Fruit fly (Drosophila melanogaster) whole organism, embryonic: Measurements from ENCODE around the gene SMC3.

Experiments
- B-H2 ChIP-seq: fragments of 200-800 bp; sonication (Bioruptor generic); optimal IDR thresholded peaks from 2 replicates; lab custom pipeline; 2018; ENCODE audit warnings: missing biosample characterization, mild to moderate bottlenecking, missing genetic modification characterization
- CG10321 ChIP-seq: fragments of 200-800 bp; sonication (Bioruptor generic); IDR thresholded peaks from 2 replicates; pipeline ENCODE4 v1.3.6; 2022; ENCODE audit warnings: missing biosample characterization, missing genetic modification characterization
- CG10431 ChIP-seq: fragments of 200-800 bp; sonication (Bioruptor generic); optimal IDR thresholded peaks from 3 replicates; lab custom pipeline; 2018; ENCODE audit warnings: missing biosample characterization, mild to moderate bottlenecking, missing genetic modification characterization
- CG12219 ChIP-seq: fragments of 200-800 bp; sonication (Bioruptor generic); optimal IDR thresholded peaks from 3 replicates; lab custom pipeline; 2018; ENCODE audit warnings: missing biosample characterization, mild to moderate bottlenecking, missing genetic modification characterization
- CG13296 ChIP-seq: fragments of 200-800 bp; sonication (Bioruptor generic); optimal IDR thresholded peaks from 3 replicates; lab custom pipeline; 2018; ENCODE audit warnings: missing biosample characterization, mild to moderate bottlenecking, missing genetic modification characterization
- CG14710 ChIP-seq: fragments of 200-800 bp; sonication (Bioruptor generic); optimal IDR thresholded peaks from 3 replicates; lab custom pipeline; 2019; ENCODE audit warnings: missing biosample characterization, mild to moderate bottlenecking, missing genetic modification characterization, moderate library complexity
- CG15479 ChIP-seq: fragments of 200-800 bp; sonication (Bioruptor generic); optimal IDR thresholded peaks from 3 replicates; lab custom pipeline; 2019; ENCODE audit warnings: missing biosample characterization, mild to moderate bottlenecking, missing genetic modification characterization, moderate library complexity
- CG17328 ChIP-seq: fragments of 200-800 bp; sonication (Bioruptor generic); IDR thresholded peaks from 2 replicates; pipeline ENCODE4 v1.3.6; 2022; ENCODE audit warnings: missing biosample characterization, missing genetic modification characterization
- CG17912 ChIP-seq: fragments of 200-800 bp; sonication (Bioruptor generic); optimal IDR thresholded peaks from 2 replicates; lab custom pipeline; 2018; ENCODE audit warnings: missing biosample characterization, mild to moderate bottlenecking, missing genetic modification characterization
- CG18476 ChIP-seq: fragments of 200-800 bp; sonication (Bioruptor generic); optimal IDR thresholded peaks from 2 replicates; lab custom pipeline; 2016; ENCODE audit warnings: missing biosample characterization, mild to moderate bottlenecking, missing genetic modification characterization
- CG18619 ChIP-seq: fragments of 200-800 bp; sonication (Bioruptor generic); optimal IDR thresholded peaks from 3 replicates; lab custom pipeline; 2017; ENCODE audit warnings: missing biosample characterization, mild to moderate bottlenecking, missing genetic modification characterization
- CG2120 ChIP-seq: fragments of 200-800 bp; sonication (Bioruptor generic); optimal IDR thresholded peaks from 3 replicates; lab custom pipeline; 2016; ENCODE audit warnings: missing biosample characterization, missing genetic modification characterization
- CG2712 ChIP-seq: fragments of 200-800 bp; optimal IDR thresholded peaks from 3 replicates; lab custom pipeline; 2019; ENCODE audit warnings: missing biosample characterization, mild to moderate bottlenecking, missing genetic modification characterization, moderate library complexity
- CG2875 ChIP-seq: fragments of 200-800 bp; sonication (Bioruptor generic); optimal IDR thresholded peaks from 2 replicates; lab custom pipeline; 2017; ENCODE audit warnings: missing biosample characterization, mild to moderate bottlenecking, missing genetic modification characterization, missing genetic modification reagents
- CG32532 ChIP-seq: fragments of 200-800 bp; sonication (Bioruptor generic); IDR thresholded peaks from 2 replicates; pipeline ENCODE4 v1.3.6; 2022; ENCODE audit warnings: missing biosample characterization, missing genetic modification characterization
- CG6175 ChIP-seq: fragments of 200-800 bp; sonication (Bioruptor generic); IDR thresholded peaks from 3 replicates; pipeline ENCODE4 v1.3.6; 2022; ENCODE audit warnings: missing biosample characterization, missing genetic modification characterization
- CG6854 ChIP-seq: fragments of 200-800 bp; sonication (Bioruptor generic); optimal IDR thresholded peaks from 3 replicates; lab custom pipeline; 2017; ENCODE audit warnings: missing biosample characterization, mild to moderate bottlenecking, missing genetic modification characterization
- CG7556 ChIP-seq: fragments of 200-800 bp; sonication (Bioruptor generic); optimal IDR thresholded peaks from 2 replicates; lab custom pipeline; 2017; ENCODE audit warnings: missing biosample characterization, mild to moderate bottlenecking, missing genetic modification characterization
- CG7786 ChIP-seq: fragments of 200-800 bp; sonication (Bioruptor generic); optimal IDR thresholded peaks from 2 replicates; lab custom pipeline; 2016; ENCODE audit warnings: missing biosample characterization, missing genetic modification characterization
- CG8944 ChIP-seq: fragments of 200-800 bp; sonication (Bioruptor generic); optimal IDR thresholded peaks from 3 replicates; lab custom pipeline; 2016; ENCODE audit warnings: missing biosample characterization, missing genetic modification characterization
- CG9797 ChIP-seq: fragments of 200-800 bp; sonication (Bioruptor generic); optimal IDR thresholded peaks from 3 replicates; lab custom pipeline; 2018; ENCODE audit warnings: missing biosample characterization, mild to moderate bottlenecking, missing genetic modification characterization
- CG9817 ChIP-seq: fragments of 200-800 bp; sonication (Bioruptor generic); optimal IDR thresholded peaks from 2 replicates; lab custom pipeline; 2018; ENCODE audit warnings: missing biosample characterization, mild to moderate bottlenecking, missing genetic modification characterization, moderate library complexity
- CoRest ChIP-seq: fragments of 200-800 bp; sonication (Bioruptor generic); optimal IDR thresholded peaks from 3 replicates; lab custom pipeline; 2018; ENCODE audit warnings: missing biosample characterization, mild to moderate bottlenecking, missing genetic modification characterization, moderate library complexity
- Dek ChIP-seq: fragments of 200-800 bp; sonication (Bioruptor generic); optimal IDR thresholded peaks from 3 replicates; lab custom pipeline; 2019; ENCODE audit warnings: missing biosample characterization, mild to moderate bottlenecking, missing genetic modification characterization, moderate library complexity
- Drgx ChIP-seq: fragments of 200-800 bp; sonication (Bioruptor generic); IDR thresholded peaks from 2 replicates; pipeline ENCODE4 v1.3.6; 2022; ENCODE audit warnings: missing biosample characterization, missing genetic modification characterization
- HHEX ChIP-seq: fragments of 200-800 bp; sonication (Bioruptor generic); optimal IDR thresholded peaks from 3 replicates; lab custom pipeline; 2017; ENCODE audit warnings: missing biosample characterization, mild to moderate bottlenecking, missing genetic modification characterization, missing genetic modification reagents
- Hand ChIP-seq: fragments of 200-800 bp; sonication (Bioruptor generic); optimal IDR thresholded peaks from 2 replicates; lab custom pipeline; 2017; ENCODE audit warnings: mild to moderate bottlenecking, missing biosample characterization, missing genetic modification reagents, missing genetic modification characterization
- HmgZ ChIP-seq: fragments of 200-800 bp; sonication (Bioruptor generic); optimal IDR thresholded peaks from 2 replicates; lab custom pipeline; 2018; ENCODE audit warnings: missing biosample characterization, mild to moderate bottlenecking, missing genetic modification characterization
- NC2β ChIP-seq: fragments of 200-800 bp; sonication (Bioruptor generic); optimal IDR thresholded peaks from 2 replicates; lab custom pipeline; 2016; ENCODE audit warnings: missing biosample characterization, missing genetic modification characterization
- NfI ChIP-seq: fragments of 200-800 bp; sonication (Bioruptor generic); optimal IDR thresholded peaks from 3 replicates; lab custom pipeline; 2018; ENCODE audit warnings: missing biosample characterization, mild to moderate bottlenecking, missing genetic modification characterization, moderate library complexity
- Oli ChIP-seq: fragments of 200-800 bp; sonication (Bioruptor generic); optimal IDR thresholded peaks from 2 replicates; lab custom pipeline; 2018; ENCODE audit warnings: missing biosample characterization, mild to moderate bottlenecking, missing genetic modification characterization, moderate library complexity
- Six4 ChIP-seq: fragments of 200-800 bp; sonication (Bioruptor generic); optimal IDR thresholded peaks from 2 replicates; lab custom pipeline; 2016; ENCODE audit warnings: missing biosample characterization, missing genetic modification characterization
- Trl ChIP-seq, 3 experiments: fragments of >200 bp in 2 of 3; fragments of 200-800 bp in 1 of 3; sonication (Bioruptor generic) in 1 of 3; optimal IDR thresholded peaks; 2 replicates in 1 of 3; 3 replicates in 2 of 3; lab custom pipeline; 2016 to 2017; ENCODE audit warnings: missing biosample characterization in 1 of 3, missing genetic modification characterization in 1 of 3
- Xrp1 ChIP-seq: fragments of 200-800 bp; sonication (Bioruptor generic); IDR thresholded peaks from 2 replicates; pipeline ENCODE4 v1.3.6; 2022; ENCODE audit warnings: missing biosample characterization, missing genetic modification characterization
- ara ChIP-seq: fragments of 200-800 bp; sonication (Bioruptor generic); IDR thresholded peaks from 2 replicates; pipeline ENCODE4 v1.3.6; 2022; ENCODE audit warnings: missing biosample characterization, missing genetic modification characterization
- br ChIP-seq: fragments of >200 bp; optimal IDR thresholded peaks from 2 replicates; lab custom pipeline; 2017
- chn ChIP-seq: fragments of 200-800 bp; sonication (Bioruptor generic); optimal IDR thresholded peaks from 2 replicates; lab custom pipeline; 2016; ENCODE audit warnings: missing biosample characterization, missing genetic modification characterization
- crc ChIP-seq: fragments of 200-800 bp; sonication (Bioruptor generic); optimal IDR thresholded peaks from 2 replicates; lab custom pipeline; 2016; ENCODE audit warnings: missing biosample characterization, missing genetic modification characterization
- croc ChIP-seq: fragments of 200-800 bp; sonication (Bioruptor generic); conservative IDR thresholded peaks from 3 replicates; pipeline ENCODE4 v1.3.6; 2022; ENCODE audit warnings: missing biosample characterization, missing genetic modification characterization
- crp ChIP-seq, 2 experiments: fragments of 200-800 bp; sonication (Bioruptor generic); optimal IDR thresholded peaks; 2 replicates in 1 of 2; 3 replicates in 1 of 2; lab custom pipeline; 2017; ENCODE audit warnings: missing biosample characterization in 2 of 2, missing genetic modification characterization in 2 of 2, mild to moderate bottlenecking in 1 of 2, moderate library complexity in 1 of 2
- eve ChIP-seq, 2 experiments: fragments of >200 bp; optimal IDR thresholded peaks; 2 replicates each; lab custom pipeline; 2017; ENCODE audit warnings: missing biosample characterization in 2 of 2, missing genetic modification characterization in 2 of 2
- exex ChIP-seq: fragments of 200-800 bp; sonication (Bioruptor generic); optimal IDR thresholded peaks from 4 replicates; lab custom pipeline; 2018; ENCODE audit warnings: missing biosample characterization, mild to moderate bottlenecking, missing genetic modification characterization, moderate library complexity
- her ChIP-seq: fragments of 200-800 bp; sonication (Bioruptor generic); optimal IDR thresholded peaks from 2 replicates; lab custom pipeline; 2016; ENCODE audit warnings: missing biosample characterization, missing genetic modification characterization
- hkb ChIP-seq, 2 experiments: fragments of 200-800 bp in 1 of 2; fragments of >200 bp in 1 of 2; sonication (Bioruptor generic) in 1 of 2; IDR thresholded peaks in 1 of 2; optimal IDR thresholded peaks in 1 of 2; 2 replicates each; pipeline versions ENCODE4 v1.3.6 to Lab custom; 2017 to 2022; ENCODE audit warnings: missing biosample characterization in 1 of 2, missing genetic modification characterization in 1 of 2
- pzg ChIP-seq: fragments of 200-800 bp; sonication (Bioruptor generic); optimal IDR thresholded peaks from 3 replicates; lab custom pipeline; 2018; ENCODE audit warnings: missing biosample characterization, mild to moderate bottlenecking, missing genetic modification characterization, moderate library complexity
- sens ChIP-seq: fragments of 200-800 bp; sonication (Bioruptor generic); peaks from one replicate; lab custom pipeline; 2016; ENCODE audit warnings: missing biosample characterization, missing genetic modification characterization
- shn ChIP-seq: fragments of 200-800 bp; sonication (Bioruptor generic); optimal IDR thresholded peaks from 3 replicates; lab custom pipeline; 2016; ENCODE audit warnings: missing biosample characterization, missing genetic modification characterization
- sima ChIP-seq: fragments of 200-800 bp; sonication (Bioruptor generic); optimal IDR thresholded peaks from 2 replicates; lab custom pipeline; 2016; ENCODE audit warnings: missing biosample characterization, missing genetic modification characterization
- slbo ChIP-seq: fragments of 200-800 bp; sonication (Bioruptor generic); IDR thresholded peaks from 2 replicates; pipeline ENCODE4 v1.3.6; 2022; ENCODE audit warnings: missing biosample characterization, missing genetic modification characterization
- sug ChIP-seq: fragments of 200-800 bp; optimal IDR thresholded peaks from 2 replicates; lab custom pipeline; 2019; ENCODE audit warnings: missing biosample characterization, mild to moderate bottlenecking, missing genetic modification characterization, moderate library complexity
- tin ChIP-seq: fragments of 200-800 bp; sonication (Bioruptor generic); optimal IDR thresholded peaks from 3 replicates; lab custom pipeline; 2016; ENCODE audit warnings: missing biosample characterization, missing genetic modification characterization

Gene SMC3

DNA sequence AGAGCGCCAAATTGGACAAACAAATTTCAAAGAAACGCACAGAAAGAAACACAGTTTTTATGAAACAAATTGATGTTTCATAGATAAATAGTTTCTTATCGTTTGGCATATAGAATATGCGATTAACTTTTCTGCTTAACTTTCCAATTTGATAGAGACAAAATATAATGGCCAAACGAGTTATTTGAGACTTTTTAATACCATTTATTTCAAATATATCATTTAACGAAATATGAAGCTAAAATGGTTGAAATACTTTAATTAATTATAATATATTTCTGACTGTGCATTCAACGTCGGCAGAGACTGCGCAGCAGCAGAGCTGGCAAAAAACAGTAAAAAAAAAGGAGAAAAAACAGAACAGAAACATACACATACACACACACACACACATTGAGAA lies 7.7 kb downstream of the SMC3 start:
- TF ChIP-seq NfI (GFP tag; lab: Kevin White, UChicago) (no peak), Trl (optimal IDR thresholded peaks at IDR 0.05; lab: Kevin White, UChicago) (peak in 1 of 2 experiments; percentile 56), Trl (GFP tag; optimal IDR thresholded peaks at IDR 0.05; lab: Kevin White, UChicago) (no peak), CG9817 (peak; percentile 15), Xrp1 (GFP tag; lab: Robert Waterston, UW) (no peak), CG7556 (GFP tag; lab: Kevin White, UChicago) (peak; percentile 45), tin (GFP tag; lab: Kevin White, UChicago) (no peak), CG10321 (GFP tag; lab: Robert Waterston, UW) (no peak), CG14710 (tag; lab: Kevin White, UChicago) (no peak), CG18619 (GFP tag; lab: Kevin White, UChicago) (peak; percentile 28), CG2875 (no peak), slbo (GFP tag; lab: Robert Waterston, UW) (no peak), ara (GFP tag; lab: Robert Waterston, UW) (no peak), chn (GFP tag; lab: Kevin White, UChicago) (no peak), crp (GFP tag; optimal IDR thresholded peaks at IDR 0.05; lab: Kevin White, UChicago) (no peak), CG8944 (GFP tag; lab: Kevin White, UChicago) (no peak), NC2β (GFP tag; lab: Kevin White, UChicago) (no peak), CG9797 (GFP tag; lab: Kevin White, UChicago) (no peak), B-H2 (GFP tag; lab: Kevin White, UChicago) (no peak), CG6854 (GFP tag; lab: Kevin White, UChicago) (peak; percentile 5), eve (GFP tag; optimal IDR thresholded peaks at IDR 0.05; lab: Kevin White, UChicago) (no peak), CG2712 (tag; lab: Kevin White, UChicago) (peak; percentile 5), CG10431 (GFP tag; lab: Kevin White, UChicago) (no peak), croc (no peak), pzg (GFP tag; lab: Kevin White, UChicago) (no peak), HHEX (GFP tag; lab: Kevin White, UChicago) (peak; percentile 7), HmgZ (tag; lab: Kevin White, UChicago) (no peak), Oli (peak; percentile 35), br (lab: Kevin White, UChicago) (no peak), hkb (optimal IDR thresholded peaks at IDR 0.05; lab: Kevin White, UChicago) (no peak), hkb (GFP tag; IDR thresholded peaks at IDR 0.05; lab: Robert Waterston, UW) (peak; percentile 45), Hand (peak; percentile 36), CG17912 (GFP tag; lab: Kevin White, UChicago) (no peak), CG6175 (GFP tag; lab: Robert Waterston, UW) (no peak), CG18476 (GFP tag; lab: Kevin White, UChicago) (no peak), CG7786 (GFP tag; lab: Kevin White, UChicago) (no peak), exex (no peak), Drgx (no peak), her (no peak), shn (GFP tag; lab: Kevin White, UChicago) (no peak), CG15479 (no peak), CG12219 (GFP tag; lab: Kevin White, UChicago) (no peak), CoRest (peak; percentile 24), sima (GFP tag; lab: Kevin White, UChicago) (no peak), CG13296 (GFP tag; lab: Kevin White, UChicago) (peak; percentile 5), Six4 (no peak), sens (GFP tag; lab: Kevin White, UChicago) (peak; percentile 61), crc (no peak), CG32532 (GFP tag; lab: Robert Waterston, UW) (peak; percentile 55; the same call in 1 of the 2 replicates), CG17328 (no peak), Dek (tag; lab: Kevin White, UChicago) (peak; percentile 5), sug (no peak), CG2120 (GFP tag; lab: Kevin White, UChicago) (peak; percentile 43)
